Fruit fly (Drosophila melanogaster) whole organism: ENCODE data around the gene CG31974.

Experiments
- CG8478 ChIP-seq: fragments of >200 bp; optimal IDR thresholded peaks from 2 replicates; lab custom pipeline; 2018; ENCODE audit warnings: inconsistent platforms
- psq ChIP-seq: fragments of >200 bp; optimal IDR thresholded peaks from 2 replicates; lab custom pipeline; 2017

DNA sequence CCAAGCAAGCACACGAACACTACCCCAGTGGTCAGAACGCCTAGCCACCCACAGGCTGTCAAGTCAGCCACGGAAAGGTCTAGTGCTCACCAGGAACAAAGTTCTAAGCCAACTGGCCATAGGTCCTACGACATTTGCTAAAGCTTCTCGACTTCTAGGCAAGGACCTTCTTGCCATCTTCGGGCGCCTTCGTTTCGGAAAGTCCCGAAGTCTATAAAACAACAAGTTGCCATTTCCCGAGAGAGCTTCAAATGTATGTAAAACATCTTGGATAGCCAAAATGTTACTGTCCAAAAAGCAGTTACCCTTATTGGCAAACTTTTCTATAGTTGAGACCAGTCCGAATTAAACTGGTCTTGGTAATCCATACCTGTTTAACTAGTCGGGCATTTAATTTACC is 3.6 kb upstream of the CG31974 start:
- TF ChIP-seq CG8478 (lab: Kevin White, UChicago) = no peak
- TF ChIP-seq psq (lab: Kevin White, UChicago) = no peak
